Worm (Caenorhabditis elegans) whole organism, early embryonic: Measurements from ENCODE around the gene ung-1.

ENCODE experiments used
- aly-1 ChIP-seq: sonication (generic microtip); optimal IDR thresholded peaks from 2 replicates; lab custom pipeline; 2016; ENCODE audit warnings: missing genetic modification characterization, missing compliant biosample characterization
- ama-1 ChIP-seq: fragments of 150-350 bp; optimal IDR thresholded peaks from 2 replicates; lab custom pipeline; 2014
- flt-1 ChIP-seq: fragments of 200-800 bp; sonication (Bioruptor generic); IDR thresholded peaks from 2 replicates; pipeline ENCODE4 v1.3.6; 2022; ENCODE audit warnings: missing genetic modification characterization, missing compliant biosample characterization
- hmg-4 ChIP-seq: fragments of 200-800 bp; sonication (Bioruptor generic); optimal IDR thresholded peaks from 2 replicates; lab custom pipeline; 2018; ENCODE audit warnings: mild to moderate bottlenecking, missing genetic modification characterization, missing compliant biosample characterization
- sea-1 ChIP-seq: fragments of 200-800 bp; sonication (Bioruptor generic); conservative IDR thresholded peaks from 2 replicates; pipeline ENCODE4 v1.3.6; 2022; ENCODE audit warnings: missing genetic modification characterization, missing compliant biosample characterization

DNA sequence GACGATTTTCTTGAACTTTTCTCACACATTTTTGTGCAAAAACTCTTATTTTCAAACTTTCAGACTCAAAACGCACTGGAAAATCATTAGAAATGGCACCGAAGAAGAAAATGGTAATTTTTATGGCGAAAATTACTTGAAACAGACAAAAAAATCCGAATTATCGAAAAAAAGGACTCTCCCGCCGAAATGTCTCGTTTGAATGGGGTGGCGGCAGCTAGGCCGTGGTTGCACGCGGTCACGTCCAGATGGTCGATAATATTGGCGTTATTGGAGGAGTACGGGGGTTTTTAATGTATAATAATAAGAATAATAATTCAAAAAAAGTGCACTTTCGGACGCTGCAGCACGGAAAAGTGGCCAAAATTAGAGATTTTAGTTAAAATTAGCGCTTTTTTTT is 518 bp upstream of the ung-1 start, which contains the start of gene Y56A3A.31:
- no peak for TF ChIP-seq ama-1 (lab: Kevin White, UChicago)
- no peak for TF ChIP-seq aly-1 (tag; lab: Kevin White, UChicago)
- no peak for TF ChIP-seq flt-1
- no peak for TF ChIP-seq hmg-4 (GFP tag; lab: Kevin White, UChicago)
- TF ChIP-seq sea-1 (GFP tag; lab: Robert Waterston, UW): no peak
